Worm (Caenorhabditis elegans) whole organism, midembryonic: ENCODE measurements around the gene F22B8.3.

Experiments used
- T22C8.4 ChIP-seq: fragments of 200-800 bp; sonication (Bioruptor generic); IDR thresholded peaks from 2 replicates; pipeline ENCODE4 v1.3.6; 2022; ENCODE audit warnings: missing genetic modification characterization, missing compliant biosample characterization
- cog-1 ChIP-seq: sonication (generic microtip); optimal IDR thresholded peaks from 2 replicates; lab custom pipeline; 2016; ENCODE audit warnings: missing genetic modification characterization, missing compliant biosample characterization
- flt-1 ChIP-seq: fragments of 200-800 bp; sonication (Bioruptor generic); IDR thresholded peaks from 2 replicates; pipeline ENCODE4 v1.3.6; 2022; ENCODE audit warnings: missing genetic modification characterization, missing compliant biosample characterization
- klf-2 ChIP-seq: fragments of 200-800 bp; sonication (Bioruptor generic); conservative IDR thresholded peaks from 2 replicates; pipeline ENCODE4 v1.3.6; 2022; ENCODE audit warnings: missing genetic modification reagents, missing genetic modification characterization, missing compliant biosample characterization
- ref-1 ChIP-seq: fragments of 200-800 bp; sonication (Bioruptor generic); conservative IDR thresholded peaks from 2 replicates; pipeline ENCODE4 v1.3.6; 2022; ENCODE audit warnings: missing genetic modification reagents, missing genetic modification characterization, missing compliant biosample characterization

DNA sequence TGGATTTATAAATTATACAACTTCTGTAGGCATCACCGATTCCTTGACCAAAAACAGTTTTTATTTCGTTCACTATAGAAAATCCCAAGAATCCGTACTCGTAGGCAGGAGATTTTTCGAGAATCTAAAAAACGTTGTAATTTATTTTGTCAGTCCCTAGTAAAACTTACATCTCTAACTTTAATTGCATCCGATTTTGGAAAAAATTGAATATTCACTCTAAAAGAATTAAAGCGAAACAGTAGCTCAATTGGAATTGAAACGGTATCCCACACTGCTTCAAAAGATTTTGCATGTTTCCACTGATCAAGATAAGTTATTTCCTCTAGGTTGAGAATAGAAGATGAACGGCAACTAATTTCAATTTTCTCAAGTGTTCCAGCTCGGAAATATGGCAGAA lies 40.5 kb downstream of the F22B8.3 start, which contains the start of gene fbxa-142:
- no peak for TF ChIP-seq cog-1 (tag; lab: Kevin White, UChicago)
- TF ChIP-seq klf-2 = no peak
- no peak for TF ChIP-seq ref-1 (GFP tag; lab: Robert Waterston, UW)
- TF ChIP-seq flt-1 (GFP tag; lab: Robert Waterston, UW) = no peak
- TF ChIP-seq T22C8.4 (GFP tag; lab: Robert Waterston, UW) = no peak
